Worm (Caenorhabditis elegans) whole organism, young adult: ENCODE results near the gene stg-1.

ENCODE experiments used
- B0261.1 ChIP-seq: sonication (generic microtip); optimal IDR thresholded peaks from 2 replicates; lab custom pipeline; 2016; ENCODE audit warnings: mild to moderate bottlenecking, missing genetic modification characterization, moderate library complexity, missing compliant biosample characterization
- B0336.3 ChIP-seq: fragments of 200-800 bp; sonication (Bioruptor generic); IDR thresholded peaks from 2 replicates; pipeline ENCODE4 v1.3.6; 2022; ENCODE audit warnings: missing genetic modification characterization, missing compliant biosample characterization
- F23B12.7 ChIP-seq: sonication (generic microtip); optimal IDR thresholded peaks from 2 replicates; lab custom pipeline; 2017; ENCODE audit warnings: missing genetic modification characterization, mild to moderate bottlenecking, missing compliant biosample characterization, antibody characterized with exemption, moderate library complexity; ENCODE audit not compliant: insufficient read depth
- F37B4.10 ChIP-seq: fragments of 200-800 bp; sonication (Bioruptor generic); IDR thresholded peaks from 2 replicates; pipeline ENCODE4 v1.3.6; 2022; ENCODE audit warnings: missing genetic modification characterization, missing compliant biosample characterization
- F55B11.4 ChIP-seq: sonication (generic microtip); optimal IDR thresholded peaks from 2 replicates; lab custom pipeline; 2016; ENCODE audit warnings: missing compliant biosample characterization, missing genetic modification characterization, borderline replicate concordance; ENCODE audit not compliant: insufficient read depth
- K12H6.12 ChIP-seq: fragments of 200-800 bp; sonication (Bioruptor generic); optimal IDR thresholded peaks from 2 replicates; lab custom pipeline; 2018; ENCODE audit warnings: mild to moderate bottlenecking, missing genetic modification characterization, missing compliant biosample characterization
- T07F8.4 ChIP-seq: sonication (generic microtip); optimal IDR thresholded peaks from 2 replicates; lab custom pipeline; 2016; ENCODE audit warnings: mild to moderate bottlenecking, missing genetic modification characterization, moderate library complexity, missing compliant biosample characterization
- atf-7 ChIP-seq: sonication (generic microtip); optimal IDR thresholded peaks from 2 replicates; lab custom pipeline; 2017; ENCODE audit warnings: mild to moderate bottlenecking, missing genetic modification characterization, missing compliant biosample characterization
- bed-1 ChIP-seq: fragments of 200-800 bp; sonication (Bioruptor generic); IDR thresholded peaks from 2 replicates; pipeline ENCODE4 v1.3.6; 2022; ENCODE audit warnings: missing genetic modification reagents, missing genetic modification characterization, missing compliant biosample characterization
- cebp-2 ChIP-seq: fragments of 200-800 bp; sonication (Bioruptor generic); IDR thresholded peaks from 2 replicates; pipeline ENCODE4 v1.3.6; 2022; ENCODE audit warnings: missing genetic modification characterization, missing compliant biosample characterization
- ceh-100 ChIP-seq: fragments of 200-800 bp; sonication (Bioruptor generic); IDR thresholded peaks from 2 replicates; pipeline ENCODE4 v1.3.6; 2022; ENCODE audit warnings: missing genetic modification reagents, missing genetic modification characterization, missing compliant biosample characterization
- ceh-79 ChIP-seq: sonication (generic microtip); optimal IDR thresholded peaks from 2 replicates; lab custom pipeline; 2017; ENCODE audit warnings: mild to moderate bottlenecking, missing genetic modification characterization, missing compliant biosample characterization
- dox-1 ChIP-seq: fragments of 200-800 bp; sonication (Bioruptor generic); IDR thresholded peaks from 2 replicates; pipeline ENCODE4 v1.3.6; 2022; ENCODE audit warnings: missing genetic modification reagents, missing genetic modification characterization, missing compliant biosample characterization
- dpff-1 ChIP-seq: sonication (generic microtip); optimal IDR thresholded peaks from 2 replicates; lab custom pipeline; 2017; ENCODE audit warnings: mild to moderate bottlenecking, missing genetic modification characterization, missing compliant biosample characterization
- ets-4 ChIP-seq: fragments of 200-800 bp; sonication (Bioruptor generic); optimal IDR thresholded peaks from 2 replicates; lab custom pipeline; 2018; ENCODE audit warnings: mild to moderate bottlenecking, missing genetic modification characterization, missing compliant biosample characterization
- hlh-12 ChIP-seq: sonication (generic microtip); optimal IDR thresholded peaks from 2 replicates; lab custom pipeline; 2016; ENCODE audit warnings: missing genetic modification characterization, missing compliant biosample characterization
- hmg-1.2 ChIP-seq: fragments of 200-800 bp; sonication (Bioruptor generic); IDR thresholded peaks from 2 replicates; pipeline ENCODE4 v1.3.6; 2022; ENCODE audit warnings: missing genetic modification reagents, missing genetic modification characterization, missing compliant biosample characterization
- lag-1 ChIP-seq: fragments of 200-800 bp; sonication (Bioruptor generic); IDR thresholded peaks from 2 replicates; pipeline ENCODE4 v1.3.6; 2022; ENCODE audit warnings: missing genetic modification reagents, missing genetic modification characterization, missing compliant biosample characterization
- lin-26 ChIP-seq: fragments of 200-800 bp; sonication (Bioruptor generic); IDR thresholded peaks from 2 replicates; pipeline ENCODE4 v1.3.6; 2022; ENCODE audit warnings: missing genetic modification reagents, missing genetic modification characterization, missing compliant biosample characterization
- madf-10 ChIP-seq: sonication (generic microtip); optimal IDR thresholded peaks from 2 replicates; lab custom pipeline; 2016; ENCODE audit warnings: mild to moderate bottlenecking, missing genetic modification characterization, missing compliant biosample characterization
- mcd-1 ChIP-seq: fragments of 200-800 bp; sonication (Bioruptor generic); IDR thresholded peaks from 2 replicates; pipeline ENCODE4 v1.3.6; 2022; ENCODE audit warnings: missing genetic modification reagents, missing genetic modification characterization, missing compliant biosample characterization
- mes-4 ChIP-seq: sonication (generic microtip); optimal IDR thresholded peaks from 2 replicates; lab custom pipeline; 2016; ENCODE audit warnings: missing genotype, missing genetic modification characterization, missing compliant biosample characterization
- mxl-1 ChIP-seq: sonication (generic microtip); optimal IDR thresholded peaks from 2 replicates; lab custom pipeline; 2016; ENCODE audit warnings: missing genetic modification characterization, missing compliant biosample characterization
- nfya-1 ChIP-seq: sonication (generic microtip); optimal IDR thresholded peaks from 2 replicates; lab custom pipeline; 2017; ENCODE audit warnings: antibody characterized with exemption, missing compliant biosample characterization, missing genetic modification characterization, borderline replicate concordance; ENCODE audit not compliant: insufficient read depth
- nhr-179 ChIP-seq: sonication (generic microtip); optimal IDR thresholded peaks from 2 replicates; lab custom pipeline; 2016; ENCODE audit warnings: mild to moderate bottlenecking, missing genetic modification characterization, missing compliant biosample characterization
- nhr-27 ChIP-seq: fragments of 200-800 bp; sonication (Bioruptor generic); optimal IDR thresholded peaks from 2 replicates; lab custom pipeline; 2018; ENCODE audit warnings: mild to moderate bottlenecking, missing genetic modification characterization, moderate library complexity, missing compliant biosample characterization
- rcor-1 ChIP-seq: fragments of 200-800 bp; sonication (Bioruptor generic); IDR thresholded peaks from 2 replicates; pipeline ENCODE4 v1.3.6; 2022; ENCODE audit warnings: missing genetic modification reagents, missing genetic modification characterization, missing compliant biosample characterization
- sdz-38 ChIP-seq: sonication (generic microtip); optimal IDR thresholded peaks from 2 replicates; lab custom pipeline; 2016; ENCODE audit warnings: missing genotype, missing genetic modification characterization, missing compliant biosample characterization
- snpc-3.4 ChIP-seq: sonication (generic microtip); optimal IDR thresholded peaks from 2 replicates; lab custom pipeline; 2017; ENCODE audit warnings: missing genetic modification characterization, mild to moderate bottlenecking, missing compliant biosample characterization, antibody characterized with exemption, moderate library complexity, missing genotype, missing genetic modification reagents
- sptf-2 ChIP-seq: fragments of 200-800 bp; sonication (Bioruptor generic); optimal IDR thresholded peaks from 2 replicates; lab custom pipeline; 2018; ENCODE audit warnings: mild to moderate bottlenecking, missing genetic modification characterization, missing compliant biosample characterization
- tbx-9 ChIP-seq: sonication (generic microtip); optimal IDR thresholded peaks from 2 replicates; lab custom pipeline; 2016; ENCODE audit warnings: borderline replicate concordance, missing genetic modification characterization, inconsistent platforms, missing compliant biosample characterization
- tlf-1 ChIP-seq: fragments of 200-800 bp; sonication (Bioruptor generic); optimal IDR thresholded peaks from 2 replicates; lab custom pipeline; 2018; ENCODE audit warnings: mild to moderate bottlenecking, missing genetic modification characterization, missing compliant biosample characterization
- unc-62 ChIP-seq: fragments of 150-350 bp; optimal IDR thresholded peaks from 2 replicates; lab custom pipeline; 2014; ENCODE audit warnings: missing biosample characterization, missing genetic modification reagents, missing genetic modification characterization
- xnd-1 ChIP-seq: sonication (generic microtip); optimal IDR thresholded peaks from 2 replicates; lab custom pipeline; 2016; ENCODE audit warnings: missing genotype, missing genetic modification reagents, missing genetic modification characterization, missing compliant biosample characterization
- zfh-2 ChIP-seq: fragments of 200-800 bp; sonication (Bioruptor generic); conservative IDR thresholded peaks from 2 replicates; pipeline ENCODE4 v1.3.6; 2022; ENCODE audit warnings: missing genetic modification reagents, missing genetic modification characterization, missing compliant biosample characterization
- ztf-22 ChIP-seq: fragments of 200-800 bp; sonication (Bioruptor generic); optimal IDR thresholded peaks from 2 replicates; lab custom pipeline; 2018; ENCODE audit warnings: mild to moderate bottlenecking, missing genetic modification characterization, moderate library complexity, missing compliant biosample characterization
- ztf-25 ChIP-seq: fragments of 200-800 bp; sonication (Bioruptor generic); IDR thresholded peaks from 2 replicates; pipeline ENCODE4 v1.3.6; 2022; ENCODE audit warnings: missing genetic modification reagents, missing genetic modification characterization, missing compliant biosample characterization
- ztf-26 ChIP-seq: sonication (generic microtip); optimal IDR thresholded peaks from 2 replicates; lab custom pipeline; 2017; ENCODE audit warnings: missing genetic modification characterization, missing compliant biosample characterization
- ztf-28 ChIP-seq: fragments of 200-800 bp; sonication (Bioruptor generic); IDR thresholded peaks from 2 replicates; pipeline ENCODE4 v1.3.6; 2022; ENCODE audit warnings: missing genetic modification reagents, missing genetic modification characterization, missing compliant biosample characterization

Gene stg-1

ce11 chrII:10060508-10060907 is at the start of gene stg-1:
Gene stg-1, minus strand, starts transcription at chrII:10060660.
- no peak for TF ChIP-seq hmg-1.2 (GFP tag; lab: Robert Waterston, UW)

DNA sequence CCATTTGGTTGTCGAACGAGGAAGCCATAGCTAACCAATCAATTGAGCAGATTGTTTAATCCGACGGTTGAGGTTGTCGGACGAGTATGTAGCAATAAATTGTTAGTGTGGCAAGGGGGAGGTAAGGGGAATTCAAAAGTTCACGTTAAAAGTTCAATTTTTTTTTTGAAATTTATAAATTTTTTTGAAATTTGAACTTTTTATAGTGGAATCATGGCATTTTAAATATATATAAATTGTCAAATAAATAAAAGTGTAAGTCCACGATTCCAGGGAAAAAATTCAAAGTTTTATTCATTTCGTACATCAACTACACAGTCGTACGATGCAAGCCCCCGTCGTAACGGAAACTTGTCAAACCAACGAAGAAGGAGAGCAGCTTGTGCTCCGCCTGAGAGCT is 47.9 kb upstream of the stg-1 start, which contains the start of the genes ZK945.7 and ZK945.8:
TSS of gene ZK945.7 (minus strand) at position 101 of the 400 bp plus-strand sequence.
TSS of gene ZK945.8 (plus strand) at position 275 of the 400 bp plus-strand sequence.
- TF ChIP-seq cebp-2 (GFP tag; lab: Robert Waterston, UW) = no peak
- no peak for TF ChIP-seq mxl-1 (tag; lab: Kevin White, UChicago)
- no peak for TF ChIP-seq zfh-2 (GFP tag; lab: Robert Waterston, UW)
- no peak for TF ChIP-seq ztf-22 (GFP tag; lab: Kevin White, UChicago)
- no peak for TF ChIP-seq mes-4 (tag; lab: Kevin White, UChicago)
- TF ChIP-seq snpc-3.4 (tag; lab: Kevin White, UChicago) = no peak
- TF ChIP-seq sdz-38 = no peak
- TF ChIP-seq bed-1 = no peak
- no peak for TF ChIP-seq F55B11.4
- TF ChIP-seq ztf-28 = no peak
- TF ChIP-seq unc-62 (GFP tag; lab: Kevin White, UChicago) = no peak
- TF ChIP-seq tbx-9 = no peak
- no peak for TF ChIP-seq F37B4.10
- TF ChIP-seq mcd-1 = no peak
- TF ChIP-seq dpff-1 (tag; lab: Kevin White, UChicago) = no peak
- TF ChIP-seq nfya-1 (tag; lab: Kevin White, UChicago) = no peak

- TF ChIP-seq F55B11.4 = no peak
- TF ChIP-seq lin-26 (GFP tag; lab: Robert Waterston, UW) = no peak
- no peak for TF ChIP-seq F23B12.7 (tag; lab: Kevin White, UChicago)
- no peak for TF ChIP-seq ets-4 (GFP tag; lab: Kevin White, UChicago)
- no peak for TF ChIP-seq K12H6.12 (tag; lab: Kevin White, UChicago)
- no peak for TF ChIP-seq T07F8.4
- TF ChIP-seq, all 124 proteins: peak for 0
Observed at ce11 chrII:10106870-10107269, 46.4 kb upstream of the stg-1 start, which contains the start of gene ZK945.6. Gene ZK945.6, minus strand, starts transcription at chrII:10106970.

DNA sequence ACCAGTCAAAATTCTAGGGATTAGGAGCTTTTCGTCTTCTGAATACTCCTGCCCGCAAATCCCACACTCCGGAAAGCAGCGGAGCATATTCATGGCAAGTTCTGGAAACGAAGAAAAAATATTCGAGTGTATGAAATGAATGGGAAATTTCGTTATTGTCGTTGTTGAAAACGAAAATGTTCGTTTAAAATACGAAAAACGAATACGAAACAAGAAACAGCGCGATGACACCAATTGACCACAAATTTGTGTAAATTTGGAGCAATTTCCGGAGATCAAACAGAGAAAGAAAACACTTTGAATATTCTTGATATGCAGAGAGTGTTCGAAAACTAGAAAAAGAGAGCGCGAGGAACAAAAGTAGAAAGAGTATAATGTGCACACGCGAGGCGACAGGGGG is 45.1 kb upstream of the stg-1 start, which contains the start of gene ZK945.4:
TSS of gene ZK945.4 (minus strand) at position 101 of the 400 bp plus-strand sequence.
- no peak for TF ChIP-seq nhr-27
- TF ChIP-seq dox-1 (GFP tag; lab: Robert Waterston, UW) = no peak
- no peak for TF ChIP-seq madf-10
- TF ChIP-seq atf-7 (tag; lab: Kevin White, UChicago) = no peak
- TF ChIP-seq ztf-26 = no peak
- TF ChIP-seq xnd-1 (tag; lab: Kevin White, UChicago) = no peak
- TF ChIP-seq lag-1 = no peak
- TF ChIP-seq nhr-179 (tag; lab: Kevin White, UChicago) = no peak
- TF ChIP-seq ceh-100 = no peak
- TF ChIP-seq sptf-2 (GFP tag; lab: Kevin White, UChicago) = no peak
- TF ChIP-seq rcor-1 (GFP tag; lab: Robert Waterston, UW) = no peak
- TF ChIP-seq B0336.3 (GFP tag; lab: Robert Waterston, UW) = no peak
- TF ChIP-seq B0261.1 (tag; lab: Kevin White, UChicago) = no peak
- no peak for TF ChIP-seq hlh-12 (tag; lab: Kevin White, UChicago)
- no peak for TF ChIP-seq ceh-79 (tag; lab: Kevin White, UChicago)
- TF ChIP-seq tbx-9 = no peak
- TF ChIP-seq tlf-1 (GFP tag; lab: Kevin White, UChicago) = no peak
- no peak for TF ChIP-seq ztf-25 (GFP tag; lab: Robert Waterston, UW)
- no peak for TF ChIP-seq F55B11.4
